Fruit fly (Drosophila melanogaster): ENCODE measurements around the gene ttk.

- TF ChIP-seq CG8478 (optimal IDR thresholded peaks at IDR 0.05) (no peak), CTCF (optimal IDR thresholded peaks at IDR 0.05) (no peak)
Observed at dm6 chr3R:31701934-31702333, 11.7 kb upstream of the ttk start.

Data from S2 (cell line).